Worm (Caenorhabditis elegans): ENCODE measurements around the gene arrd-14.

Gene arrd-14

DNA sequence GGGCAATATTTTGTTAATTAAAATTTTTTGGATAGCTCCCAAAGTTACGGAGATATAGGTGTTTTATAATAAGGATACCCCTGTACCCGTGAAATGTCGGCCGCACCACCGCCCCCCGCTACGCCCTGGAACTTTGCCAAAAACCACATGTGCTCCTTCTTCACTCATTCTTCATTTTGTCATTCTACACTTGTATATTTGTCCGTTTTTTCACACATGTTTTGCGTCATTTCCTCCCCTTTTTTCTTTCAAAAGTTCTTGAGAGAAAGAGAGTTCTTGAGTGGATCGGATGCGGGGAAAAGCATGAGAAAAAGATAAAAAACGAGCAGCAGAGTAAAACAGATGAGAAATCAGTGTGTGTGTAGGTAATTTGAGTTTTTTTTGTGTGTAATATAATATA, 36.7 kb downstream of the arrd-14 start:
- TF ChIP-seq Y95B8A.8 (GFP tag; IDR thresholded peaks at IDR 0.05) (no peak), ceh-27 (GFP tag; optimal IDR thresholded peaks at IDR 0.05) (peak; percentile 44), snpc-4 (GFP tag; optimal IDR thresholded peaks at IDR 0.05) (no peak), snpc-4 (tag; optimal IDR thresholded peaks at IDR 0.05) (peak in 2 of 4 experiments; percentile 5 to 44), lin-40 (tag; optimal IDR thresholded peaks at IDR 0.05) (no peak)

DNA sequence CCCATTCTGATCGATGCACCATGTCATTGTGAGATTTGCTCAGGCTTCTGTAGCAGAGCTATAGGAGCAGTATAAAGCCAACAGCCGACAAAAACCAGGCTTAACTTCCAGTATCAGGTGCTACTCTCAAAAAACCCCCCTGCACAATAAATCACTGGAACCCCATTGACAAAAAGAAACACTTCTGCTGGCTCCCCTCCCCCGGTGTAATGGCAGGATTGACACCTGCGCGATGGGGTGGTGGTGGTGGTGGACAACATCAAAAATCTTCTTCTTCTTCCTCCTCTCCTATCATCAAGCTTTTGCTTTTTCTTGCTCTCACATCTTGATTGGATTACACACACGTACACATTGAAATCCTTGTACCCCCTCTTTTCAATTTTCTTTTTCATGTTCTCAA, 37.6 kb downstream of the arrd-14 start:
- TF ChIP-seq chd-7 (tag; optimal IDR thresholded peaks at IDR 0.05) = no peak
- no peak for TF ChIP-seq ama-1 (optimal IDR thresholded peaks at IDR 0.05)
- no peak for TF ChIP-seq ama-1 (GFP tag; optimal IDR thresholded peaks at IDR 0.05)
- TF ChIP-seq fkh-3 (tag; optimal IDR thresholded peaks at IDR 0.05) = no peak
- no peak for TF ChIP-seq D2030.7 (GFP tag; IDR thresholded peaks at IDR 0.05)
- TF ChIP-seq snpc-1.1 (tag; optimal IDR thresholded peaks at IDR 0.05; ENCODE audit: insufficient read depth) = no peak
- no peak for TF ChIP-seq ceh-91 (GFP tag; IDR thresholded peaks at IDR 0.05)
- TF ChIP-seq Y53G8AR.9 (GFP tag; conservative IDR thresholded peaks at IDR 0.05) = no peak
- TF ChIP-seq let-526 (GFP tag; IDR thresholded peaks at IDR 0.05) = no peak
- no peak for TF ChIP-seq hrde-1 (tag; optimal IDR thresholded peaks at IDR 0.05; ENCODE audit: borderline replicate concordance)
- TF ChIP-seq rcor-1 (GFP tag; IDR thresholded peaks at IDR 0.05) = no peak
- TF ChIP-seq B0035.1 (tag; optimal IDR thresholded peaks at IDR 0.05) = no peak
- TF ChIP-seq madf-10 (tag; optimal IDR thresholded peaks at IDR 0.05) = no peak
- no peak for TF ChIP-seq lin-54 (GFP tag; optimal IDR thresholded peaks at IDR 0.05)
- no peak for TF ChIP-seq mxl-1 (tag; optimal IDR thresholded peaks at IDR 0.05)
- no peak for TF ChIP-seq F57A8.1 (GFP tag; optimal IDR thresholded peaks at IDR 0.05)
- no peak for TF ChIP-seq nfya-1 (tag; optimal IDR thresholded peaks at IDR 0.05; ENCODE audit: borderline replicate concordance, insufficient read depth)
- TF ChIP-seq Y56A3A.18 (GFP tag; IDR thresholded peaks at IDR 0.05) = no peak
- TF ChIP-seq Y79H2A.3 (GFP tag; conservative IDR thresholded peaks at IDR 0.05) = no peak

DNA sequence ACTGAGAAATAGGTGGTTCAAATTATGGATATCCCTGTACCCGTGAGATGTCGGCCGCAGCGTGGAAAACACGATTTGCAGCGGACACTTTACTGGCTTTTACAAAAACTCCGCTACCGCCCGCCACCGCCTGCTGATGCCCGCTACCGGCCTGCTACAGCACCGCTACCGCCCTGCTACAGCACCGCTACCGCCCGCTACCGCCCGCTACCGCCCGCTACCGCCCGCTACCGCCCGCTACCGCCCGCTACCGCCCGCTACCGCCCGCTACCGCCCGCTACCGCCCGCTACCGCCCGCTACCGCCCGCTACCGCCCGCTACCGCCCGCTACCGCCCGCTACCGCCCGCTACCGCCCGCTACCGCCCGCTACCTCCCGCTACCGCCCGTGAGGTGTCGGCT, 38.6 kb downstream of the arrd-14 start:
- TF ChIP-seq zfh-2 (GFP tag; conservative IDR thresholded peaks at IDR 0.05) (peak; percentile 92), egrh-3 (GFP tag; IDR thresholded peaks at IDR 0.05) (peak; percentile 96)

DNA sequence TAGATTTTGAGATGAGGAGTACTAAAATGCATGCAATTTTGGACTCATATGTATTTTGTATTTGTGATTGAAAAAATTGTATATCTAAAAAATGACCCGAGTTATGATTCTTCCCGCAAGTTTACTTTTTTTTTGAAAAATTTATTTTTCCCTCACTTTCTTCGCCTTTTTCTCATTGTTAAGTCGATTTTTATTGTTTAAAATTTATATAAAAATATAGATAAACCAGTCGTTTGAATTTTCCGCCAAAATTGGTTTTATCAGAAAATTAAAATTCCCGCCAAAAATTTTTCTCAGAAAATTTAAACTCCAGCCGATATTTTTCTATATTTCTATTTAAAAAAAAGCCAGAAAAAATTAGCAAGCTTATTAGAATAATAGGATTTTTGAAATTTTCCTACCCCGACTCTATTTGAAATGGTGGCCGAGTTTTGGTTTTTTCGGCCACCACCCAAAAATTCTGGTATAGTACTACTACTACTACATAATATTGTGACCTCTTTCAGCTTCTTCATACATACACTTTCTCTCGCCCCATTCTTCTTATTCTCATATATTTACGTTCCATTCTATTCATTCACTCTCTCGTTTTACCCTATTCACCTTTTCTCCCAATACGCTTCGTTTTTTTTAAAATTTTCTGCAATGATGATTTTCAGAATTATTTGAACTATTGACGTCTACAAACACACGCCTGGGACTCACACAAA, 39.6 kb downstream of the arrd-14 start, which contains the start of gene ZK131.11:
ZK131.11 (plus strand) TSS at position 660 of the 710 bp plus-strand sequence.
- TF ChIP-seq nfya-1 (tag; optimal IDR thresholded peaks at IDR 0.05; ENCODE audit: borderline replicate concordance, insufficient read depth) = no peak

DNA sequence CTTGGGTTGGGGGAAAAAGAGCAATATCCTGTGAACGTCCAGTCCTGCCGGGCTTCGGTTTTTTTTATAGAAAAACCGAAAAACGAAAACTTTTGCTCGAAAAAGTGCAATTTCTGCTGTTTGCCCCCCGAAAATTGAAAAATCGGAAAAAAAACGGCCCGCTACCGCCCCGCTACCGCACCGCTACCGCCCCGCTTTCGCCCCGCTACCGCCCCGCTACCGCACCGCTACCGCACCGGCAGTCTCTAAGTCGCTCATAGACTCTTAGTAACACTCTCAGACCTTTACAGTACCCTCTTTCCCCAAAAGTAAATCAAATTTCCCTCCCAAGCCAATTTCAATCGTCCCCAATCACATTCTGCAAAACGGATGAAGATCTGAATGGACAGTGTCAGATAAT, 43.0 kb downstream of the arrd-14 start:
- TF ChIP-seq zfh-2 (GFP tag; conservative IDR thresholded peaks at IDR 0.05) (peak; percentile 79), egrh-3 (GFP tag; IDR thresholded peaks at IDR 0.05) (peak; percentile 50; the same call in 1 of the 2 replicates), nfyb-1 (GFP tag; IDR thresholded peaks at IDR 0.05) (no peak)

DNA sequence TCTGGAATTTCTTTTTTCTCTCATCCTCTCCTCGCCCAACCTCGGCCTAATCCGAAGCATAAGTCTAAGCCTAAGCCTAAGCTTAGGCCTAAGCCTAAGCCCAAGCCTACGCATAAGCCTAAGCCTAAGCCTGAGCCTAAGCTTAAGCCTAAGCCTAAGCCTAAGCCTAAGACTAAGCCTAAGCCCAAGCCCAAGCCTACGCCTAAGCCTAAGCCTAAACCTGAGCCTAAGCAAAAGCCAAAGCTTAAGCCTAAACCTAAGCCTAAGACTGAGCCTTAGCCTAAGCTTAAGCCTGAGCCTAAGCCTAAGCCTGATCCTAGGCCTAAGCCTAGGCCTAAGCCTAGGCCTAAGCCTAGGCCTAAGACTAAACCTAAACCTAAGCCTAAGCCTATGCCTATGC, 44.2 kb downstream of the arrd-14 start:
- TF ChIP-seq sea-2 (GFP tag; IDR thresholded peaks at IDR 0.05) (no peak), pbrm-1 (GFP tag; IDR thresholded peaks at IDR 0.05) (no peak), F39B2.1 (GFP tag; IDR thresholded peaks at IDR 0.05) (no peak), hlh-12 (tag; optimal IDR thresholded peaks at IDR 0.05) (no peak), Y53F4B.3 (GFP tag; IDR thresholded peaks at IDR 0.05) (no peak), lir-1 (GFP tag; conservative IDR thresholded peaks at IDR 0.05) (no peak)

Measured in whole organism, young adult.